Fruit fly (Drosophila melanogaster) whole organism, prepupa: ENCODE results near the gene CG31075.

Experiments
- Hr39 ChIP-seq: fragments of 200-800 bp; sonication (Bioruptor generic); optimal IDR thresholded peaks from 2 replicates; lab custom pipeline; 2016; ENCODE audit warnings: missing biosample characterization, missing genetic modification characterization
- cyc ChIP-seq: fragments of 200-800 bp; sonication (Bioruptor generic); optimal IDR thresholded peaks from 3 replicates; lab custom pipeline; 2016; ENCODE audit warnings: missing biosample characterization, missing genetic modification characterization
- eg ChIP-seq: fragments of 200-800 bp; sonication (Bioruptor generic); IDR thresholded peaks from 3 replicates; pipeline ENCODE4 v1.3.6; 2022; ENCODE audit warnings: missing biosample characterization, missing genetic modification characterization
- fkh ChIP-seq: fragments of 200-800 bp; sonication (Bioruptor generic); optimal IDR thresholded peaks from 3 replicates; lab custom pipeline; 2017; ENCODE audit warnings: missing biosample characterization, mild to moderate bottlenecking, missing genetic modification characterization, moderate library complexity
- salr ChIP-seq, 2 experiments: fragments of 200-800 bp; sonication (Bioruptor generic); optimal IDR thresholded peaks; 3 replicates each; lab custom pipeline; 2016 to 2018; ENCODE audit warnings: missing biosample characterization in 2 of 2, missing genetic modification characterization in 2 of 2, mild to moderate bottlenecking in 1 of 2
- spab ChIP-seq: fragments of 200-800 bp; sonication (Bioruptor generic); optimal IDR thresholded peaks from 2 replicates; lab custom pipeline; 2017; ENCODE audit warnings: missing biosample characterization, mild to moderate bottlenecking, missing genetic modification characterization, missing genetic modification reagents

DNA sequence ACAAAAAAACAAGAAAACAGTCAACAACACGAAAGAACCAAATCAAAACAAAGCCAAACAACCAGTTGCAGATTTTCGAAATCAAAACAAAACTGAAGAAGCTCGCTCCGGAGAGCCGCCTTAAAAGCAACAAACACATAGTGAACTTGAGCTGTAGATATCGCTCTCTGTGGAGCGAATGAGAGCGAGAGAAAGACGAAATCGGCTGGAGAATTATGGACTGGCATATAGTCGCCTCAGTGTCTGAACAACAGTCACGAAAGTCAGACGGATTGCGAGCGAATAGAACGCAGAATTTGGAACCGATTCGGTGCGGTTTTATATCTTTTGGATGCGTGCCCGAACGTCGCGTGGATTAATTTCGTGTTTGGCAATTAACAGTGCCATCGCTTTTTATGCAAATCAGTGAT is 8.0 kb downstream of the CG31075 start:
- TF ChIP-seq spab (GFP tag; lab: Kevin White, UChicago) (no peak), cyc (GFP tag; lab: Kevin White, UChicago) (no peak), fkh (GFP tag; lab: Kevin White, UChicago) (no peak), Hr39 (GFP tag; lab: Kevin White, UChicago) (no peak), salr (GFP tag; optimal IDR thresholded peaks at IDR 0.05; lab: Kevin White, UChicago) (no peak), eg (GFP tag; lab: Robert Waterston, UW) (peak; percentile 62; the same call in 2 of the 3 replicates)
